Worm (Caenorhabditis elegans): Measurements from ENCODE around the gene tbc-19.

Gene tbc-19

DNA sequence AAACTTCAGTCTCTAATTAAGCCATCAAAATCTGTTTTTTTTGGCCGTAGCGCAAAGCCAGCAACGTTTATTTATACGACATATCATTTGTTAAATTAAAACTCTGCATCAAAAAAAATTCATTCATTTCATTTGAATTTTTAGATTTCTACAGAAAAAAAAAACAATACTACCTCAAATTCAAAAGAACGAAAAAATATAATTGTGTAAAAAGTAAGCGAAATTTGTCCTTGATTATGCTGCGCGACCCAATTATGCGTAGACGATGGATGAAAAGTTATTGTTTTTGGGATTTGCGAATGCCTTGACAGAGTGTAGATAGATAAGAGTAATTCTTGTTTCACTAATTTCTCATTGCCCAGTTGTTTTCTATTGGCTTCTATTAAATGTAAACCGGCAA lies 49.1 kb downstream of the tbc-19 start, which contains the start of gene F48F7.3:
Gene F48F7.3 (plus strand): TSS at position 301 of the 400 bp plus-strand sequence.
- no peak for TF ChIP-seq fax-1 (tag; optimal IDR thresholded peaks at IDR 0.05)
- no peak for TF ChIP-seq sdc-2 (tag; optimal IDR thresholded peaks at IDR 0.05)

DNA sequence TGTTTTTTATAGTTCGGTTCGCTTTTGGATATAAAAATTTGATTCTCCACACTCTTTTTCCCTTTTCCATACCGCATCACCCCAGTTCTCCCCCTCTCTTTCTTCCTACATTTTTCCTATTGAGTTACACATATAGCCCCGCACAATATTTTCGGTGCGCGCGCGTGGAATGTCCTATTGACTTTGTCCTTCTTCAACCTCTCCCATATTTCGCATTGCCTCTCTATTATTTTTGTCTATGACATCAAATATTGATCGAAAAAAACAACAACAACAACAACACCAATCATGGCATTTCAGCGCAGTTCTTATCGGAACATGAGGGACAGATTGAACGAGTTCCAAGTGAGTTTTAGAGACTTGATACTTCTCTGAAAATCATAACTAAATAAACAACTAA lies 52.5 kb downstream of the tbc-19 start, which contains the start of gene syx-2:
Gene syx-2 (plus strand): TSS at position 301 of the 400 bp plus-strand sequence.
- TF ChIP-seq ceh-34 (tag; optimal IDR thresholded peaks at IDR 0.05) (no peak), dve-1 (tag; optimal IDR thresholded peaks at IDR 0.05) (no peak), ahr-1 (tag; optimal IDR thresholded peaks at IDR 0.05) (no peak), pax-1 (tag; optimal IDR thresholded peaks at IDR 0.05) (no peak), gmeb-2 (tag; optimal IDR thresholded peaks at IDR 0.05) (no peak), pag-3 (tag; optimal IDR thresholded peaks at IDR 0.05; ENCODE audit: borderline replicate concordance) (no peak), elt-2 (tag; optimal IDR thresholded peaks at IDR 0.05) (no peak), lin-11 (tag; optimal IDR thresholded peaks at IDR 0.05) (no peak), sdc-2 (tag; optimal IDR thresholded peaks at IDR 0.05) (no peak), ceh-31 (tag; optimal IDR thresholded peaks at IDR 0.05) (no peak), fkh-10 (GFP tag; optimal IDR thresholded peaks at IDR 0.05) (no peak), pat-9 (tag; optimal IDR thresholded peaks at IDR 0.05) (no peak), hlh-6 (tag; optimal IDR thresholded peaks at IDR 0.05) (no peak), fkh-6 (tag; optimal IDR thresholded peaks at IDR 0.05) (no peak), C38D4.7 (GFP tag; optimal IDR thresholded peaks at IDR 0.05) (no peak)

DNA sequence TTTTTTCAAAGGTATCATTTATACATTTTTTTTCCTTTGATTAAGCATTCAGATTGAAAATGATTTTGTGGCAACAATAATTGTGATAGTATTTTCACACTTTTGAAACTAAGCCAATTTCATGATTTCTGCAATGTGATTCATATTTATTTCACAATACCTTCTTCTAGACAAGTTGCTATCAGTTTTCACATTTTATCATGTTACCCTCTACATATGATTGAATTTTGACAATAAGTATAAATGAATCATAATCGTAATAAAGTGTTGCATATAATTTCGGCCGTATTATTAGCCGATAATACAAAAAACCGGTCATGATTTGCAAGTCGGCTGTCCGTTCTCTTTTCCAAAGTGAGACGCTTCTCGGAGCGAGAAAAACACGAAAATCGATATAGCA lies 52.9 kb downstream of the tbc-19 start:
- TF ChIP-seq ceh-2 (tag; optimal IDR thresholded peaks at IDR 0.05) (no peak), sox-4 (tag; optimal IDR thresholded peaks at IDR 0.05) (no peak), ttx-3 (tag; optimal IDR thresholded peaks at IDR 0.05) (no peak), ceh-18 (tag; optimal IDR thresholded peaks at IDR 0.05) (no peak), T23F11.4 (GFP tag; optimal IDR thresholded peaks at IDR 0.05) (no peak), fkh-6 (tag; optimal IDR thresholded peaks at IDR 0.05) (no peak), unc-86 (tag; optimal IDR thresholded peaks at IDR 0.05) (no peak), ama-1 (optimal IDR thresholded peaks at IDR 0.05) (no peak), ceh-24 (tag; optimal IDR thresholded peaks at IDR 0.05) (no peak), C38D4.7 (GFP tag; optimal IDR thresholded peaks at IDR 0.05) (no peak), che-1 (tag; optimal IDR thresholded peaks at IDR 0.05) (no peak)

DNA sequence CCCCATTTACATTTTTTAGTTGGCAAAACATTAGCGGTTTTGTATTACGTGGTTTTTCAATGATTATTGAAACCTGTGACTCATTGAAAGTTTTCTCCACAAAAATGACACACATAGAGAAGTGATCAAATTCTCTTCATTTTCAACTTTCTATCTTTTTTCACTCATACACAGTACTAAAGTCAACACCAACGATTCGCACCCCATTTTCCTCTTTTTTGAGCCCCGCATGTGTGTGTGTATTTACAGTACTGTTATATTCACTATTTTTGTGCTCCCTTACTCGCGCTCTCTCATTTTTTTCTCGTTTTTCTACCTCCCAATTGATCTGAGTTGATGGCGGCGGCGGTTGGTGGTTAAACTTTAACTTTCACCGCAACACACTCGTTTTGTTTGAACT lies 53.9 kb downstream of the tbc-19 start:
- TF ChIP-seq ttx-3 (tag; optimal IDR thresholded peaks at IDR 0.05): no peak
